Worm (Caenorhabditis elegans): ENCODE data around the gene Y81B9A.1.

- no peak for TF ChIP-seq ceh-44 (GFP tag; IDR thresholded peaks at IDR 0.05)
- TF ChIP-seq nhr-6 (tag; optimal IDR thresholded peaks at IDR 0.05) = no peak
- TF ChIP-seq lin-38 (GFP tag; IDR thresholded peaks at IDR 0.05) = no peak
- no peak for TF ChIP-seq snpc-4 (tag; optimal IDR thresholded peaks at IDR 0.05)
- TF ChIP-seq fkh-10 (GFP tag; optimal IDR thresholded peaks at IDR 0.05) = no peak
These were observed 16.7 kb downstream of the Y81B9A.1 start for ce11 chrX:9208933-9209332.

Measured in whole organism, L4 larva.